Fruit fly (Drosophila melanogaster): Measurements from ENCODE around the gene rept.

- TF ChIP-seq gem (tag; optimal IDR thresholded peaks at IDR 0.05), result no peak
- no peak for TF ChIP-seq CG10979 (tag; optimal IDR thresholded peaks at IDR 0.05)
- no peak for TF ChIP-seq CrebB (tag; optimal IDR thresholded peaks at IDR 0.05)
- TF ChIP-seq tap (tag; optimal IDR thresholded peaks at IDR 0.05), result no peak
- TF ChIP-seq ara (GFP tag; IDR thresholded peaks at IDR 0.05), result no peak
- TF ChIP-seq MTF-1 (GFP tag; optimal IDR thresholded peaks at IDR 0.05; ENCODE audit: borderline replicate concordance), result no peak
- TF ChIP-seq CG6272 (GFP tag; IDR thresholded peaks at IDR 0.05), result no peak
- TF ChIP-seq schlank (tag; optimal IDR thresholded peaks at IDR 0.05), result no peak
These were observed 20.0 kb upstream of the rept start, which contains the start of gene fz2 for dm6 chr3L:19234922-19235702.

Data from whole organism, embryonic.